Worm (Caenorhabditis elegans) whole organism, young adult: ENCODE results near the gene adm-2.

ENCODE experiments used
- B0035.1 ChIP-seq: sonication (generic microtip); optimal IDR thresholded peaks from 2 replicates; lab custom pipeline; 2016; ENCODE audit warnings: missing genetic modification characterization, mild to moderate bottlenecking, missing compliant biosample characterization, missing genotype, missing genetic modification reagents
- B0261.1 ChIP-seq: sonication (generic microtip); optimal IDR thresholded peaks from 2 replicates; lab custom pipeline; 2016; ENCODE audit warnings: mild to moderate bottlenecking, missing genetic modification characterization, moderate library complexity, missing compliant biosample characterization
- D2030.7 ChIP-seq: fragments of 200-800 bp; sonication (Bioruptor generic); IDR thresholded peaks from 2 replicates; pipeline ENCODE4 v1.3.6; 2022; ENCODE audit warnings: missing genetic modification reagents, missing genetic modification characterization, missing compliant biosample characterization
- F55B11.4 ChIP-seq: sonication (generic microtip); optimal IDR thresholded peaks from 2 replicates; lab custom pipeline; 2016; ENCODE audit warnings: missing compliant biosample characterization, missing genetic modification characterization, borderline replicate concordance; ENCODE audit not compliant: insufficient read depth
- K11D2.4 ChIP-seq: fragments of 200-800 bp; sonication (Bioruptor generic); IDR thresholded peaks from 2 replicates; pipeline ENCODE4 v1.3.6; 2022; ENCODE audit warnings: missing genetic modification reagents, missing genetic modification characterization, missing compliant biosample characterization
- ZK185.1 ChIP-seq: sonication (generic microtip); optimal IDR thresholded peaks from 2 replicates; lab custom pipeline; 2016; ENCODE audit warnings: mild to moderate bottlenecking, missing genetic modification characterization, missing compliant biosample characterization; ENCODE audit not compliant: poor library complexity, severe bottlenecking
- aptf-3 ChIP-seq: fragments of 200-800 bp; sonication (Bioruptor generic); IDR thresholded peaks from 2 replicates; pipeline ENCODE4 v1.3.6; 2022; ENCODE audit warnings: missing genetic modification characterization, missing compliant biosample characterization
- attf-3 ChIP-seq: fragments of 200-800 bp; sonication (Bioruptor generic); conservative IDR thresholded peaks from 2 replicates; pipeline ENCODE4 v1.3.6; 2022; ENCODE audit warnings: missing genetic modification reagents, missing genetic modification characterization, missing compliant biosample characterization
- bed-1 ChIP-seq: fragments of 200-800 bp; sonication (Bioruptor generic); IDR thresholded peaks from 2 replicates; pipeline ENCODE4 v1.3.6; 2022; ENCODE audit warnings: missing genetic modification reagents, missing genetic modification characterization, missing compliant biosample characterization
- ccch-3 ChIP-seq: fragments of 200-800 bp; sonication (Bioruptor generic); optimal IDR thresholded peaks from 2 replicates; lab custom pipeline; 2018; ENCODE audit warnings: mild to moderate bottlenecking, missing genetic modification characterization, missing compliant biosample characterization
- ceh-100 ChIP-seq: fragments of 200-800 bp; sonication (Bioruptor generic); IDR thresholded peaks from 2 replicates; pipeline ENCODE4 v1.3.6; 2022; ENCODE audit warnings: missing genetic modification reagents, missing genetic modification characterization, missing compliant biosample characterization
- ceh-40 ChIP-seq: fragments of 200-800 bp; sonication (Bioruptor generic); IDR thresholded peaks from 2 replicates; pipeline ENCODE4 v1.3.6; 2022; ENCODE audit warnings: missing genetic modification characterization, missing compliant biosample characterization
- ceh-79 ChIP-seq: sonication (generic microtip); optimal IDR thresholded peaks from 2 replicates; lab custom pipeline; 2017; ENCODE audit warnings: mild to moderate bottlenecking, missing genetic modification characterization, missing compliant biosample characterization
- die-1 ChIP-seq: sonication (generic microtip); optimal IDR thresholded peaks from 2 replicates; lab custom pipeline; 2016; ENCODE audit warnings: missing genotype, mild to moderate bottlenecking, missing genetic modification characterization, missing compliant biosample characterization
- efl-1 ChIP-seq: fragments of 150-350 bp; optimal IDR thresholded peaks from 2 replicates; lab custom pipeline; 2014; ENCODE audit warnings: missing biosample characterization, missing genetic modification reagents, missing genetic modification characterization
- fkh-3 ChIP-seq: sonication (generic microtip); optimal IDR thresholded peaks from 2 replicates; lab custom pipeline; 2016; ENCODE audit warnings: mild to moderate bottlenecking, missing genetic modification characterization, missing compliant biosample characterization
- hlh-12 ChIP-seq: sonication (generic microtip); optimal IDR thresholded peaks from 2 replicates; lab custom pipeline; 2016; ENCODE audit warnings: missing genetic modification characterization, missing compliant biosample characterization
- let-607 ChIP-seq, 2 experiments: fragments of 200-800 bp in 1 of 2; sonication (Bioruptor generic) in 1 of 2; sonication (generic microtip) in 1 of 2; optimal IDR thresholded peaks; 2 replicates each; lab custom pipeline; 2016 to 2018; ENCODE audit warnings: mild to moderate bottlenecking in 2 of 2, missing compliant biosample characterization in 2 of 2, missing genetic modification characterization in 2 of 2, moderate library complexity in 2 of 2, missing genotype in 1 of 2
- lin-26 ChIP-seq: fragments of 200-800 bp; sonication (Bioruptor generic); IDR thresholded peaks from 2 replicates; pipeline ENCODE4 v1.3.6; 2022; ENCODE audit warnings: missing genetic modification reagents, missing genetic modification characterization, missing compliant biosample characterization
- madf-10 ChIP-seq: sonication (generic microtip); optimal IDR thresholded peaks from 2 replicates; lab custom pipeline; 2016; ENCODE audit warnings: mild to moderate bottlenecking, missing genetic modification characterization, missing compliant biosample characterization
- madf-3 ChIP-seq: fragments of 200-800 bp; sonication (Bioruptor generic); IDR thresholded peaks from 2 replicates; pipeline ENCODE4 v1.3.6; 2022; ENCODE audit warnings: missing genetic modification reagents, missing genetic modification characterization, missing compliant biosample characterization
- nhr-80 ChIP-seq: sonication (generic microtip); optimal IDR thresholded peaks from 2 replicates; lab custom pipeline; 2016; ENCODE audit warnings: missing genetic modification characterization, missing compliant biosample characterization
- pbrm-1 ChIP-seq: fragments of 200-800 bp; sonication (Bioruptor generic); IDR thresholded peaks from 2 replicates; pipeline ENCODE4 v1.3.6; 2022; ENCODE audit warnings: missing genetic modification reagents, missing genetic modification characterization, missing compliant biosample characterization
- rec-8 ChIP-seq, 2 experiments: sonication (generic microtip); optimal IDR thresholded peaks; 2 replicates each; lab custom pipeline; 2016; ENCODE audit warnings: mild to moderate bottlenecking in 2 of 2, missing genetic modification characterization in 2 of 2, missing genetic modification reagents in 2 of 2, missing genotype in 2 of 2, missing biosample characterization in 1 of 2, missing compliant biosample characterization in 1 of 2, moderate library complexity in 1 of 2
- rpc-1 ChIP-seq, 2 experiments: fragments of 150-350 bp in 1 of 2; sonication (generic microtip) in 1 of 2; optimal IDR thresholded peaks; 2 replicates each; lab custom pipeline; 2014 to 2018; ENCODE audit warnings: missing biosample characterization in 1 of 2, missing genetic modification characterization in 1 of 2, missing genetic modification reagents in 1 of 2, missing genotype in 1 of 2
- snpc-3.4 ChIP-seq: sonication (generic microtip); optimal IDR thresholded peaks from 2 replicates; lab custom pipeline; 2017; ENCODE audit warnings: missing genetic modification characterization, mild to moderate bottlenecking, missing compliant biosample characterization, antibody characterized with exemption, moderate library complexity, missing genotype, missing genetic modification reagents
- snpc-4 ChIP-seq, 5 experiments: fragments of 150-350 bp in 1 of 5; sonication (generic microtip) in 4 of 5; optimal IDR thresholded peaks; 2 replicates each; lab custom pipeline; 2014 to 2018; ENCODE audit warnings: missing genetic modification characterization in 5 of 5, missing biosample characterization in 3 of 5, antibody characterized with exemption in 2 of 5, mild to moderate bottlenecking in 2 of 5, missing compliant biosample characterization in 2 of 5, missing genotype in 2 of 5, moderate library complexity in 2 of 5, missing genetic modification reagents in 1 of 5
- somi-1 ChIP-seq: fragments of 200-800 bp; sonication (Bioruptor generic); optimal IDR thresholded peaks from 2 replicates; lab custom pipeline; 2018; ENCODE audit warnings: mild to moderate bottlenecking, missing genetic modification characterization, missing compliant biosample characterization
- sptf-2 ChIP-seq: fragments of 200-800 bp; sonication (Bioruptor generic); optimal IDR thresholded peaks from 2 replicates; lab custom pipeline; 2018; ENCODE audit warnings: mild to moderate bottlenecking, missing genetic modification characterization, missing compliant biosample characterization
- tbp1 ChIP-seq: fragments of 200-800 bp; sonication (Bioruptor generic); optimal IDR thresholded peaks from 2 replicates; lab custom pipeline; 2018; ENCODE audit warnings: mild to moderate bottlenecking, missing genetic modification characterization, missing compliant biosample characterization
- xnd-1 ChIP-seq: sonication (generic microtip); optimal IDR thresholded peaks from 2 replicates; lab custom pipeline; 2016; ENCODE audit warnings: missing genotype, missing genetic modification reagents, missing genetic modification characterization, missing compliant biosample characterization
- ztf-18 ChIP-seq: sonication (generic microtip); optimal IDR thresholded peaks from 2 replicates; lab custom pipeline; 2016; ENCODE audit warnings: missing genotype, mild to moderate bottlenecking, missing genetic modification characterization, missing compliant biosample characterization
- ztf-25 ChIP-seq: fragments of 200-800 bp; sonication (Bioruptor generic); IDR thresholded peaks from 2 replicates; pipeline ENCODE4 v1.3.6; 2022; ENCODE audit warnings: missing genetic modification reagents, missing genetic modification characterization, missing compliant biosample characterization
- ztf-26 ChIP-seq: sonication (generic microtip); optimal IDR thresholded peaks from 2 replicates; lab custom pipeline; 2017; ENCODE audit warnings: missing genetic modification characterization, missing compliant biosample characterization

adm-2 gene

ce11 chrX:13716313-13716712, 28.6 kb downstream of the adm-2 start (continued):
- TF ChIP-seq K11D2.4 (no peak), ztf-25 (no peak), attf-3 (no peak), ceh-100 (GFP tag; lab: Robert Waterston, UW) (no peak), ceh-79 (tag; lab: Kevin White, UChicago) (no peak)

- peak; percentile 73 for TF ChIP-seq lin-26 (GFP tag; lab: Robert Waterston, UW)
- TF ChIP-seq ZK185.1 (tag; lab: Kevin White, UChicago) = peak; percentile 33
- TF ChIP-seq fkh-3 = no peak
- TF ChIP-seq die-1 (tag; lab: Kevin White, UChicago) = peak; percentile 41
- 0 out of 2 replicates have a peak, but pooled peaks have one; percentile 9 for TF ChIP-seq pbrm-1 (GFP tag; lab: Robert Waterston, UW)
- TF ChIP-seq xnd-1 (tag; lab: Kevin White, UChicago) = no peak
- TF ChIP-seq nhr-80 (tag; lab: Kevin White, UChicago) = peak; percentile 4
- 0 out of 2 replicates have a peak, but pooled peaks have one; percentile 31 for TF ChIP-seq ztf-25
- peak; percentile 92 for TF ChIP-seq tbp1
- no peak for TF ChIP-seq bed-1
- no peak for TF ChIP-seq sptf-2 (GFP tag; lab: Kevin White, UChicago)
- TF ChIP-seq ztf-18 = peak; percentile 16
- no peak for TF ChIP-seq aptf-3 (GFP tag; lab: Robert Waterston, UW)
- no peak for TF ChIP-seq snpc-4 (GFP tag; optimal IDR thresholded peaks at IDR 0.05; lab: Kevin White, UChicago)
- peak in 1 of 4 experiments; percentile 66 for TF ChIP-seq snpc-4 (tag; optimal IDR thresholded peaks at IDR 0.05; lab: Kevin White, UChicago)
- peak; percentile 69 for TF ChIP-seq B0261.1 (tag; lab: Kevin White, UChicago)
- peak; percentile 54 for TF ChIP-seq D2030.7 (GFP tag; lab: Robert Waterston, UW)
- TF ChIP-seq rpc-1 (optimal IDR thresholded peaks at IDR 0.05; lab: Kevin White, UChicago) = peak; percentile 74
- TF ChIP-seq rpc-1 (tag; optimal IDR thresholded peaks at IDR 0.05; lab: Kevin White, UChicago) = peak; percentile 86
- TF ChIP-seq efl-1 (GFP tag; lab: Kevin White, UChicago) = no peak
- TF ChIP-seq snpc-3.4 (tag; lab: Kevin White, UChicago) = peak; percentile 49
- no peak for TF ChIP-seq B0035.1 (tag; lab: Kevin White, UChicago)
These were observed 29.4 kb downstream of the adm-2 start, which contains the start of gene shc-3 for ce11 chrX:13717053-13717671. TSS of gene shc-3 (plus strand) at chrX:13717536.

- TF ChIP-seq ztf-26 (no peak), ccch-3 (no peak), rec-8 (tag; optimal IDR thresholded peaks at IDR 0.05; lab: Kevin White, UChicago) (no peak), madf-3 (no peak), let-607 (tag; optimal IDR thresholded peaks at IDR 0.05; lab: Kevin White, UChicago) (no peak), F55B11.4 (tag; lab: Kevin White, UChicago) (no peak), hlh-12 (tag; lab: Kevin White, UChicago) (no peak), aptf-3 (GFP tag; lab: Robert Waterston, UW) (no peak), ceh-40 (no peak), madf-10 (no peak), somi-1 (GFP tag; lab: Kevin White, UChicago) (no peak)
These were observed 35.1 kb downstream of the adm-2 start, which contains the start of gene poml-1 for ce11 chrX:13722821-13723220. TSS of gene poml-1 (minus strand) at chrX:13722921.
